Worm (Caenorhabditis elegans) whole organism, L2 larva: Measurements from ENCODE around the gene tsen-34.

ENCODE experiments used
- ama-1 ChIP-seq: fragments of 150-350 bp; optimal IDR thresholded peaks from 2 replicates; lab custom pipeline; 2018; ENCODE audit warnings: inconsistent platforms
- elt-1 ChIP-seq: fragments of 150-350 bp; optimal IDR thresholded peaks from 2 replicates; lab custom pipeline; 2014; ENCODE audit warnings: missing biosample characterization, missing genetic modification characterization
- lsy-2 ChIP-seq, 2 experiments: fragments of 150-350 bp in 1 of 2; sonication (generic microtip) in 1 of 2; optimal IDR thresholded peaks; 2 replicates each; lab custom pipeline; 2014 to 2017; ENCODE audit warnings: missing biosample characterization in 2 of 2, missing genetic modification characterization in 2 of 2
- mdl-1 ChIP-seq, 2 experiments: fragments of 150-350 bp in 1 of 2; sonication (generic microtip) in 1 of 2; optimal IDR thresholded peaks; 2 replicates each; lab custom pipeline; 2017; ENCODE audit warnings: missing biosample characterization in 2 of 2, missing genetic modification characterization in 2 of 2
- nhr-10 ChIP-seq: sonication (generic microtip); optimal IDR thresholded peaks from 2 replicates; lab custom pipeline; 2017; ENCODE audit warnings: missing biosample characterization, missing genetic modification characterization
- nhr-25 ChIP-seq: fragments of 150-350 bp; sonication (generic microtip); optimal IDR thresholded peaks from 3 replicates; lab custom pipeline; 2014; ENCODE audit warnings: missing biosample characterization, missing genetic modification characterization

DNA sequence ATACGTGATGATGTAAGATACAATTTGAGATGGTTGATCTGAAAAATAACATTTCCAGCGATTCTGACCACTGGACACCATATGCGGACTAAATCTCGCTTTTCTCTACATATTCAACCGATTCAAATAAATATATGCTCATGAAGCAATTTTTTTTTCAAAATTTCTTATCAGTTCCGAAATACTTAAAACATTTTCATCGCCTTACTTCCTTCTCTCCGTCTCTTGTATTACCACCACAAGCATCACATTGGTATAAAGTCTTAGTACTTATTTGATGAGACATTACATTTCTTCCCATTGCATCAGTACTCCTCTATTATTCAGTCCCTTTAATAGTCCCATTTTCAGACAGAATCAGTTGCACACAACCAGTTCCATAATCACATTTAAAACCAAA, 23.6 kb upstream of the tsen-34 start, which contains the start of gene K08D10.14:
- TF ChIP-seq nhr-25 = no peak
- no peak for TF ChIP-seq ama-1 (lab: Kevin White, UChicago)
- no peak for TF ChIP-seq nhr-10 (tag; lab: Kevin White, UChicago)
- no peak for TF ChIP-seq mdl-1 (tag; optimal IDR thresholded peaks at IDR 0.05; lab: Kevin White, UChicago)
- TF ChIP-seq lsy-2 (tag; optimal IDR thresholded peaks at IDR 0.05; lab: Kevin White, UChicago) = no peak
- TF ChIP-seq elt-1 (tag; lab: Kevin White, UChicago) = no peak
